Fruit fly (Drosophila melanogaster) whole organism, wandering third instar larva: ENCODE data around the gene Usp32.

Experiments used
- Abd-B ChIP-seq: fragments of >200 bp; optimal IDR thresholded peaks from 2 replicates; lab custom pipeline; 2017; ENCODE audit warnings: missing biosample characterization, missing genetic modification characterization
- Dif ChIP-seq: fragments of 200-275, 200-300 bp; sonication (Bioruptor generic); optimal IDR thresholded peaks from 2 replicates; lab custom pipeline; 2018; ENCODE audit warnings: missing biosample characterization, missing genetic modification characterization; ENCODE audit not compliant: partially characterized antibody
- Hr78 ChIP-seq: fragments of >200 bp; optimal IDR thresholded peaks from 2 replicates; lab custom pipeline; 2017; ENCODE audit warnings: missing biosample characterization, missing genetic modification characterization
- Jra ChIP-seq: sonication (Bioruptor generic); optimal IDR thresholded peaks from 2 replicates; lab custom pipeline; 2016; ENCODE audit warnings: missing biosample characterization, missing genetic modification characterization
- Myc ChIP-seq: fragments of >200 bp; optimal IDR thresholded peaks from 2 replicates; lab custom pipeline; 2017
- OdsH ChIP-seq: fragments of 200-800 bp; sonication (Bioruptor generic); optimal IDR thresholded peaks from 2 replicates; lab custom pipeline; 2016; ENCODE audit warnings: missing biosample characterization, mild to moderate bottlenecking, missing genetic modification characterization
- Sp1 ChIP-seq: fragments of 200-800 bp; sonication (Bioruptor generic); optimal IDR thresholded peaks from 3 replicates; lab custom pipeline; 2019; ENCODE audit warnings: missing biosample characterization, mild to moderate bottlenecking, missing genetic modification characterization, moderate library complexity
- Vsx2 ChIP-seq: fragments of 200-300, 225-300 bp; sonication (Bioruptor generic); optimal IDR thresholded peaks from 2 replicates; lab custom pipeline; 2018; ENCODE audit warnings: missing biosample characterization, missing genetic modification characterization; ENCODE audit not compliant: partially characterized antibody
- brk ChIP-seq: fragments of 200-800 bp; sonication (Bioruptor generic); optimal IDR thresholded peaks from 2 replicates; lab custom pipeline; 2016; ENCODE audit warnings: missing biosample characterization, mild to moderate bottlenecking, missing genetic modification characterization
- dl ChIP-seq, 2 experiments: fragments of 175-275, 200-275 bp in 1 of 2; fragments of 200-275 bp in 1 of 2; sonication (Bioruptor generic); optimal IDR thresholded peaks; lab custom pipeline; 2018; ENCODE audit warnings: mild to moderate bottlenecking in 2 of 2, missing biosample characterization in 2 of 2, missing genetic modification characterization in 2 of 2, moderate library complexity in 2 of 2; ENCODE audit not compliant: partially characterized antibody in 2 of 2, insufficient read depth in 1 of 2
- pan ChIP-seq: fragments of >200 bp; optimal IDR thresholded peaks from 2 replicates; lab custom pipeline; 2017
- psq ChIP-seq: fragments of 200-800 bp; sonication (Bioruptor generic); optimal IDR thresholded peaks from 3 replicates; lab custom pipeline; 2017; ENCODE audit warnings: missing biosample characterization, mild to moderate bottlenecking, missing genetic modification characterization, moderate library complexity
- tai ChIP-seq: sonication (Bioruptor generic); optimal IDR thresholded peaks from 2 replicates; lab custom pipeline; 2016; ENCODE audit warnings: missing biosample characterization, missing genetic modification characterization
- usp ChIP-seq: fragments of >200 bp; optimal IDR thresholded peaks from 2 replicates; lab custom pipeline; 2017; ENCODE audit warnings: missing biosample characterization, missing genetic modification characterization

- TF ChIP-seq psq (GFP tag; lab: Kevin White, UChicago) = no peak
- no peak for TF ChIP-seq Dif (GFP tag; lab: Kevin White, UChicago)
- no peak for TF ChIP-seq tai
- no peak for TF ChIP-seq usp (GFP tag; lab: Kevin White, UChicago)
- TF ChIP-seq pan = no peak
- TF ChIP-seq OdsH (GFP tag; lab: Kevin White, UChicago) = no peak
- no peak for TF ChIP-seq Hr78 (GFP tag; lab: Kevin White, UChicago)
- no peak for TF ChIP-seq Myc (lab: Kevin White, UChicago)
- no peak for TF ChIP-seq brk (GFP tag; lab: Kevin White, UChicago)
- peak; percentile 53 for TF ChIP-seq Sp1 (GFP tag; lab: Kevin White, UChicago)
- TF ChIP-seq Abd-B (GFP tag; lab: Kevin White, UChicago) = no peak
- TF ChIP-seq Vsx2 (GFP tag; lab: Kevin White, UChicago) = no peak
- TF ChIP-seq dl (GFP tag; optimal IDR thresholded peaks at IDR 0.05; lab: Kevin White, UChicago; ENCODE audit: insufficient read depth in 1 of 2, partially characterized antibody in 2 of 2) = no peak
- TF ChIP-seq Jra = no peak
Measured at dm6 chr3L:19924771-19925304, 53.9 kb downstream of the Usp32 start, which contains the start of gene Grasp65.
